Worm (Caenorhabditis elegans) whole organism, L1 larva: Measurements from ENCODE around the gene C49F5.6.

Experiments
- efl-1 ChIP-seq, 4 experiments: fragments of 150-350 bp; optimal IDR thresholded peaks in 3 of 4; peaks in 1 of 4; 1 replicate in 1 of 4; 2 replicates in 3 of 4; lab custom pipeline; 2014; ENCODE audit warnings: missing biosample characterization in 2 of 4, missing genetic modification characterization in 2 of 4, missing genetic modification reagents in 2 of 4
- fkh-10 ChIP-seq: sonication (generic microtip); optimal IDR thresholded peaks from 2 replicates; lab custom pipeline; 2017; ENCODE audit warnings: missing biosample characterization, missing genetic modification reagents, missing genetic modification characterization
- nhr-11 ChIP-seq: fragments of 150-350 bp; optimal IDR thresholded peaks from 2 replicates; lab custom pipeline; 2014; ENCODE audit warnings: missing biosample characterization, missing genetic modification characterization
- skn-1 ChIP-seq: fragments of 150-350 bp; optimal IDR thresholded peaks from 2 replicates; lab custom pipeline; 2014; ENCODE audit warnings: missing biosample characterization, missing genetic modification characterization
- sup-37 ChIP-seq: fragments of 200-800 bp; sonication (Bioruptor generic); optimal IDR thresholded peaks from 2 replicates; lab custom pipeline; 2018; ENCODE audit warnings: mild to moderate bottlenecking, missing genetic modification characterization, missing compliant biosample characterization
- tbx-2 ChIP-seq: sonication (generic microtip); optimal IDR thresholded peaks from 2 replicates; lab custom pipeline; 2016; ENCODE audit warnings: missing genetic modification characterization, missing compliant biosample characterization
- zip-4 ChIP-seq: fragments of 200-800 bp; sonication (Bioruptor generic); optimal IDR thresholded peaks from 2 replicates; lab custom pipeline; 2018; ENCODE audit warnings: mild to moderate bottlenecking, missing genetic modification characterization, moderate library complexity, missing compliant biosample characterization
- ztf-4 ChIP-seq: fragments of 150-350 bp; optimal IDR thresholded peaks from 2 replicates; lab custom pipeline; 2014; ENCODE audit warnings: missing biosample characterization, missing genetic modification characterization

DNA sequence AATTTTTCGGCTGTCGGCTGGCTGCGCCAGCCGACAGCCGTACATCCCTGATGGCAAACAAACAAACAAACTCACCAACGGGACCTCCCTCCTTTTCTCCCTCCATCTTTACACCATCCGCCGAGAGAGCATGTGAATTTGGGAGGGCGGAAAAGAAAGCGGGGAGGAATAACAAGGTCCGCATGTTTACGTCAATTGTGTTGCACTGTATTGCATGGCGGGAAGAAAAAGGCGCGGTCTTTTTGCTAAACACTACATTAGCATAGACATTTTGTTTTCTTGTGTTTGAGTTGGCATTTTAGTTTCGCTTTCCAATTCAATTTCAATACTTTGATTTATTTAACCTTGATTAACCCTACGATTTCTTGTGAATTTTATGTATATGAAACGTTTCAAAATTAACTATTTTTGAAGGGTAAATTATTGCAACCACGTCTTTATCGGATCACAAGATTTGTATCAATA, at the start of gene C49F5.6:
- TF ChIP-seq nhr-11 (no peak), zip-4 (GFP tag; lab: Kevin White, UChicago) (no peak), ztf-4 (tag; lab: Kevin White, UChicago) (no peak), tbx-2 (tag; lab: Kevin White, UChicago) (no peak), skn-1 (tag; lab: Kevin White, UChicago) (no peak), fkh-10 (no peak), efl-1 (optimal IDR thresholded peaks at IDR 0.05; lab: Kevin White, UChicago) (peak; percentile 37 to 56), efl-1 (GFP tag; optimal IDR thresholded peaks at IDR 0.05 in 1 of 2; lab: Kevin White, UChicago) (peak; percentile 28 to 33), sup-37 (GFP tag; lab: Kevin White, UChicago) (no peak)
